Fruit fly (Drosophila melanogaster) whole organism: ENCODE results near the gene GATAe.

Experiments used
- Dll ChIP-seq: fragments of >200 bp; optimal IDR thresholded peaks from 2 replicates; lab custom pipeline; 2017
- pan ChIP-seq: fragments of >200 bp; optimal IDR thresholded peaks from 2 replicates; lab custom pipeline; 2017

- TF ChIP-seq Dll (lab: Kevin White, UChicago) (no peak), pan (no peak)
Measured at dm6 chr3R:15984483-15985118, 24.3 kb upstream of the GATAe start.
